Fruit fly (Drosophila melanogaster) whole organism, adult: ENCODE data around the gene CG33912.
A peak's percentile ranks its signal among the peaks of the same experiment; 100 is the strongest.

Source experiments
- CG11617 ChIP-seq: fragments of 200-800 bp; sonication (Bioruptor generic); optimal IDR thresholded peaks from 2 replicates; lab custom pipeline; 2017; ENCODE audit warnings: mild to moderate bottlenecking, missing biosample characterization, missing genetic modification reagents, missing genetic modification characterization
- CG12768 ChIP-seq: fragments of 200-800 bp; sonication (Bioruptor generic); optimal IDR thresholded peaks from 2 replicates; lab custom pipeline; 2017; ENCODE audit warnings: missing biosample characterization, missing genetic modification characterization, mild to moderate bottlenecking, moderate library complexity, missing genetic modification reagents
- CG14711 ChIP-seq: fragments of 200-800 bp; sonication (Bioruptor generic); optimal IDR thresholded peaks from 2 replicates; lab custom pipeline; 2018; ENCODE audit warnings: missing biosample characterization, mild to moderate bottlenecking, missing genetic modification characterization, moderate library complexity
- CG1620 ChIP-seq: fragments of 200-800 bp; sonication (Bioruptor generic); optimal IDR thresholded peaks from 2 replicates; lab custom pipeline; 2016; ENCODE audit warnings: missing biosample characterization, missing genetic modification characterization
- CG33017 ChIP-seq: fragments of 200-800 bp; sonication (Bioruptor generic); optimal IDR thresholded peaks from 2 replicates; lab custom pipeline; 2018; ENCODE audit warnings: missing biosample characterization, mild to moderate bottlenecking, missing genetic modification characterization, moderate library complexity
- CG5204 ChIP-seq: fragments of 200-800 bp; sonication (Bioruptor generic); optimal IDR thresholded peaks from 2 replicates; lab custom pipeline; 2016; ENCODE audit warnings: missing biosample characterization, missing genetic modification characterization
- CG7045 ChIP-seq: fragments of 200-800 bp; sonication (Bioruptor generic); optimal IDR thresholded peaks from 2 replicates; lab custom pipeline; 2017; ENCODE audit warnings: missing biosample characterization, mild to moderate bottlenecking, missing genetic modification characterization
- CG7101 ChIP-seq: fragments of 200-800 bp; sonication (Bioruptor generic); optimal IDR thresholded peaks from 2 replicates; lab custom pipeline; 2018; ENCODE audit warnings: missing biosample characterization, mild to moderate bottlenecking, missing genetic modification characterization, moderate library complexity
- Clk ChIP-seq: fragments of 200-800 bp; sonication (Bioruptor generic); optimal IDR thresholded peaks from 2 replicates; lab custom pipeline; 2017; ENCODE audit warnings: missing biosample characterization, missing genetic modification characterization
- Crg-1 ChIP-seq: fragments of 200-800 bp; sonication (Bioruptor generic); optimal IDR thresholded peaks from 2 replicates; lab custom pipeline; 2016; ENCODE audit warnings: missing biosample characterization, missing genetic modification characterization
- Hr96 ChIP-seq: fragments of 200-800 bp; sonication (Bioruptor generic); optimal IDR thresholded peaks from 2 replicates; lab custom pipeline; 2016; ENCODE audit warnings: missing biosample characterization, missing genetic modification characterization
- Mnt ChIP-seq: fragments of 200-800 bp; sonication (Bioruptor generic); optimal IDR thresholded peaks from 2 replicates; lab custom pipeline; 2016; ENCODE audit warnings: missing biosample characterization, mild to moderate bottlenecking, missing genetic modification characterization
- bab1 ChIP-seq: fragments of 200-800 bp; sonication (Bioruptor generic); optimal IDR thresholded peaks from 3 replicates; lab custom pipeline; 2019; ENCODE audit warnings: missing biosample characterization, mild to moderate bottlenecking, missing genetic modification characterization, moderate library complexity
- cic ChIP-seq: fragments of 200-800 bp; sonication (Bioruptor generic); optimal IDR thresholded peaks from 2 replicates; lab custom pipeline; 2017; ENCODE audit warnings: missing biosample characterization, mild to moderate bottlenecking, missing genetic modification characterization, moderate library complexity
- cnc ChIP-seq, 2 experiments: fragments of >200 bp; optimal IDR thresholded peaks; 2 replicates each; lab custom pipeline; 2017
- kay ChIP-seq: fragments of 200-800 bp; sonication (Bioruptor generic); peaks from one replicate; lab custom pipeline; 2016; ENCODE audit warnings: missing biosample characterization, missing genetic modification characterization, borderline replicate concordance
- ovo ChIP-seq: fragments of 200-800 bp; sonication (Bioruptor generic); optimal IDR thresholded peaks from 2 replicates; lab custom pipeline; 2016; ENCODE audit warnings: missing biosample characterization, missing genetic modification characterization
- pad ChIP-seq: fragments of 200-800 bp; sonication (Bioruptor generic); optimal IDR thresholded peaks from 3 replicates; lab custom pipeline; 2017; ENCODE audit warnings: missing biosample characterization, missing genetic modification characterization, mild to moderate bottlenecking, moderate library complexity, missing genetic modification reagents
- tj ChIP-seq: fragments of 200-800 bp; sonication (Bioruptor generic); optimal IDR thresholded peaks from 3 replicates; lab custom pipeline; 2017; ENCODE audit warnings: missing biosample characterization, mild to moderate bottlenecking, missing genetic modification characterization, moderate library complexity
- toe ChIP-seq: fragments of 200-800 bp; sonication (Bioruptor generic); optimal IDR thresholded peaks from 2 replicates; lab custom pipeline; 2016; ENCODE audit warnings: missing biosample characterization, missing genetic modification characterization

Gene CG33912

dm6 chr3L:20789299-20789698 lies 33.8 kb upstream of the CG33912 start:
- TF ChIP-seq CG12768 (GFP tag; lab: Kevin White, UChicago) (no peak), CG14711 (tag; lab: Kevin White, UChicago) (no peak), CG7101 (tag; lab: Kevin White, UChicago) (no peak), toe (no peak), kay (GFP tag; lab: Kevin White, UChicago) (no peak), tj (GFP tag; lab: Kevin White, UChicago) (no peak), Hr96 (GFP tag; lab: Kevin White, UChicago) (no peak), CG11617 (GFP tag; lab: Kevin White, UChicago) (no peak), ovo (no peak), cic (GFP tag; lab: Kevin White, UChicago) (no peak), bab1 (GFP tag; lab: Kevin White, UChicago) (no peak), CG1620 (GFP tag; lab: Kevin White, UChicago) (no peak), Clk (GFP tag; lab: Kevin White, UChicago) (no peak), CG5204 (no peak), Crg-1 (GFP tag; lab: Kevin White, UChicago) (no peak), CG33017 (tag; lab: Kevin White, UChicago) (no peak)

- TF ChIP-seq bab1 (GFP tag; lab: Kevin White, UChicago) (peak; percentile 34), CG7101 (tag; lab: Kevin White, UChicago) (no peak)
These were observed 32.4 kb upstream of the CG33912 start, which contains the start of gene CG11396 for dm6 chr3L:20787835-20788380. Gene CG11396 (minus strand): TSS chr3L:20788137.

- TF ChIP-seq CG7045 (GFP tag; lab: Kevin White, UChicago) (no peak), CG11617 (GFP tag; lab: Kevin White, UChicago) (no peak), ovo (no peak), cnc (optimal IDR thresholded peaks at IDR 0.05; lab: Kevin White, UChicago) (no peak), CG14711 (tag; lab: Kevin White, UChicago) (no peak), tj (GFP tag; lab: Kevin White, UChicago) (no peak), Hr96 (GFP tag; lab: Kevin White, UChicago) (no peak), kay (GFP tag; lab: Kevin White, UChicago) (no peak), CG12768 (GFP tag; lab: Kevin White, UChicago) (no peak), Crg-1 (GFP tag; lab: Kevin White, UChicago) (peak; percentile 42), Mnt (GFP tag; lab: Kevin White, UChicago) (no peak), cic (GFP tag; lab: Kevin White, UChicago) (no peak), CG7101 (tag; lab: Kevin White, UChicago) (peak; percentile 34), bab1 (GFP tag; lab: Kevin White, UChicago) (peak; percentile 53), pad (GFP tag; lab: Kevin White, UChicago) (no peak), CG33017 (tag; lab: Kevin White, UChicago) (no peak), Clk (GFP tag; lab: Kevin White, UChicago) (no peak), CG5204 (no peak), CG1620 (GFP tag; lab: Kevin White, UChicago) (peak; percentile 11), toe (peak; percentile 17)
These were observed 30.4 kb upstream of the CG33912 start, which contains the start of gene Pcif1 for dm6 chr3L:20785742-20786427. Gene Pcif1 (minus strand): TSS chr3L:20786197.

- peak; percentile 58 for TF ChIP-seq Mnt (GFP tag; lab: Kevin White, UChicago)
- TF ChIP-seq CG12768 (GFP tag; lab: Kevin White, UChicago), result peak; percentile 5
- TF ChIP-seq CG5204, result no peak
- no peak for TF ChIP-seq cnc (optimal IDR thresholded peaks at IDR 0.05; lab: Kevin White, UChicago)
- peak; percentile 31 for TF ChIP-seq Crg-1 (GFP tag; lab: Kevin White, UChicago)
- TF ChIP-seq toe, result peak; percentile 73
- peak; percentile 49 for TF ChIP-seq bab1 (GFP tag; lab: Kevin White, UChicago)
- TF ChIP-seq kay (GFP tag; lab: Kevin White, UChicago), result no peak
- TF ChIP-seq pad (GFP tag; lab: Kevin White, UChicago), result peak; percentile 68
- TF ChIP-seq CG33017 (tag; lab: Kevin White, UChicago), result peak; percentile 39
- peak; percentile 47 for TF ChIP-seq tj (GFP tag; lab: Kevin White, UChicago)
- no peak for TF ChIP-seq CG14711 (tag; lab: Kevin White, UChicago)
- peak; percentile 62 for TF ChIP-seq cic (GFP tag; lab: Kevin White, UChicago)
- no peak for TF ChIP-seq Clk (GFP tag; lab: Kevin White, UChicago)
- TF ChIP-seq CG11617 (GFP tag; lab: Kevin White, UChicago), result peak; percentile 54
- peak; percentile 4 for TF ChIP-seq CG7045 (GFP tag; lab: Kevin White, UChicago)
- TF ChIP-seq CG1620 (GFP tag; lab: Kevin White, UChicago), result peak; percentile 15
- TF ChIP-seq CG7101 (tag; lab: Kevin White, UChicago), result peak; percentile 47
- peak; percentile 93 for TF ChIP-seq ovo
- TF ChIP-seq Hr96 (GFP tag; lab: Kevin White, UChicago), result peak; percentile 60
These were observed 29.6 kb upstream of the CG33912 start for dm6 chr3L:20784812-20785671.

- no peak for TF ChIP-seq toe
- no peak for TF ChIP-seq Crg-1 (GFP tag; lab: Kevin White, UChicago)
- no peak for TF ChIP-seq pad (GFP tag; lab: Kevin White, UChicago)
- TF ChIP-seq CG1620 (GFP tag; lab: Kevin White, UChicago), result no peak
- no peak for TF ChIP-seq CG11617 (GFP tag; lab: Kevin White, UChicago)
- TF ChIP-seq cic (GFP tag; lab: Kevin White, UChicago), result no peak
- no peak for TF ChIP-seq cnc (optimal IDR thresholded peaks at IDR 0.05; lab: Kevin White, UChicago)
- no peak for TF ChIP-seq tj (GFP tag; lab: Kevin White, UChicago)
- TF ChIP-seq CG7101 (tag; lab: Kevin White, UChicago), result no peak
- no peak for TF ChIP-seq CG5204
- no peak for TF ChIP-seq CG12768 (GFP tag; lab: Kevin White, UChicago)
- TF ChIP-seq CG33017 (tag; lab: Kevin White, UChicago), result no peak
- TF ChIP-seq Clk (GFP tag; lab: Kevin White, UChicago), result no peak
- no peak for TF ChIP-seq ovo
- no peak for TF ChIP-seq Mnt (GFP tag; lab: Kevin White, UChicago)
- no peak for TF ChIP-seq CG14711 (tag; lab: Kevin White, UChicago)
- no peak for TF ChIP-seq Hr96 (GFP tag; lab: Kevin White, UChicago)
- TF ChIP-seq bab1 (GFP tag; lab: Kevin White, UChicago), result no peak
- no peak for TF ChIP-seq kay (GFP tag; lab: Kevin White, UChicago)
- no peak for TF ChIP-seq CG7045 (GFP tag; lab: Kevin White, UChicago)
These were observed 28.9 kb upstream of the CG33912 start for dm6 chr3L:20784394-20784793.
